Worm (Caenorhabditis elegans): ENCODE data around the gene znf-622.

DNA sequence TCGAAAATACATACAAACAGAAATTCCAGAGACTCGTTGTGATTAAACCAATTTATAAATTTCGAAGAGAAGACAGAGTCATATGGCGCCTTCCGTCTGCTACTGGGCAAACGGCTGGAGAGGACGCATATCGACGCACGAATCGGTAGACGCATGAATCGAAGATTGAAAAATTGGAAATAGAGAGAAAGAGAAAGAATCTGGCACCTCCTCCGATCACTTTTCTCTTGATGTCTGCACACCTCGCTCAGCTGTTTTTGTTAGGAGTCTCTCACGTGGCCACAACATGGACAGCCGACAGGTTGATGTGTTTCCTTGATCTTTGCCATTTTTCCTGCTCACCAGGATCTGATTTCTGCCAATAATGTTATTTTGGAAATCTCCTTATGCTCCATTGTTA lies 21.3 kb upstream of the znf-622 start:
- TF ChIP-seq unc-3 (GFP tag; conservative IDR thresholded peaks at IDR 0.05) (no peak), unc-3 (tag; optimal IDR thresholded peaks at IDR 0.05) (no peak), lim-6 (tag; optimal IDR thresholded peaks at IDR 0.05) (no peak), fkh-10 (GFP tag; optimal IDR thresholded peaks at IDR 0.05) (no peak)

Data from whole organism, late embryonic.